Fruit fly (Drosophila melanogaster) S2 (cell line): ENCODE measurements around the gene CG13711.

Experiments used
- CG8478 ChIP-seq: fragments of >200 bp; optimal IDR thresholded peaks from 2 replicates; lab custom pipeline; 2018
- CTCF ChIP-seq, 2 experiments: fragments of >200 bp; optimal IDR thresholded peaks; 2 replicates each; lab custom pipeline; 2018

dm6 chr3L:4757583-4757982, at the start of gene CG13711:
- no peak for TF ChIP-seq CTCF (optimal IDR thresholded peaks at IDR 0.05; lab: Kevin White, UChicago)
- no peak for TF ChIP-seq CG8478
